Fruit fly (Drosophila melanogaster) whole organism, larva: ENCODE data around the gene CG14662.

Experiments
- noc ChIP-seq: fragments of 200-800 bp; sonication (Bioruptor generic); optimal IDR thresholded peaks from 3 replicates; lab custom pipeline; 2019; ENCODE audit warnings: missing biosample characterization, mild to moderate bottlenecking, missing genetic modification characterization, moderate library complexity

CG14662 gene

dm6 chr3R:5018512-5019275, 34.7 kb upstream of the CG14662 start:
- no peak for TF ChIP-seq noc (tag; lab: Kevin White, UChicago)

- no peak for TF ChIP-seq noc (tag; lab: Kevin White, UChicago)
Measured at dm6 chr3R:5017088-5017487, 33.1 kb upstream of the CG14662 start.

dm6 chr3R:5016280-5016679, 32.2 kb upstream of the CG14662 start:
- no peak for TF ChIP-seq noc (tag; lab: Kevin White, UChicago)

dm6 chr3R:5015168-5015567, 31.1 kb upstream of the CG14662 start:
- TF ChIP-seq noc (tag; lab: Kevin White, UChicago) = no peak

dm6 chr3R:5014689-5015088, 30.7 kb upstream of the CG14662 start:
- no peak for TF ChIP-seq noc (tag; lab: Kevin White, UChicago)

- TF ChIP-seq noc (tag; lab: Kevin White, UChicago) = no peak
Measured at dm6 chr3R:5013503-5013902, 29.5 kb upstream of the CG14662 start.

dm6 chr3R:5012674-5013073, 28.6 kb upstream of the CG14662 start:
- no peak for TF ChIP-seq noc (tag; lab: Kevin White, UChicago)

- TF ChIP-seq noc (tag; lab: Kevin White, UChicago) = no peak
Measured at dm6 chr3R:5011908-5012307, 27.9 kb upstream of the CG14662 start.

- TF ChIP-seq noc (tag; lab: Kevin White, UChicago) = no peak
Measured at dm6 chr3R:5010981-5011617, 27.1 kb upstream of the CG14662 start, which contains the start of gene plh. Gene plh (minus strand): TSS chr3R:5011031.

dm6 chr3R:5010153-5010552, 26.1 kb upstream of the CG14662 start:
- TF ChIP-seq noc (tag; lab: Kevin White, UChicago) = peak; percentile 24

- no peak for TF ChIP-seq noc (tag; lab: Kevin White, UChicago)
Measured at dm6 chr3R:5000663-5001062, 16.6 kb upstream of the CG14662 start.

dm6 chr3R:4998739-4999138, 14.7 kb upstream of the CG14662 start:
- TF ChIP-seq noc (tag; lab: Kevin White, UChicago) = no peak

dm6 chr3R:4997399-4998203, 13.6 kb upstream of the CG14662 start:
- TF ChIP-seq noc (tag; lab: Kevin White, UChicago) = no peak

dm6 chr3R:4996529-4996975, 12.5 kb upstream of the CG14662 start:
- TF ChIP-seq noc (tag; lab: Kevin White, UChicago) = no peak

- TF ChIP-seq noc (tag; lab: Kevin White, UChicago) = no peak
Measured at dm6 chr3R:4995549-4996277, 11.7 kb upstream of the CG14662 start.
